Fruit fly (Drosophila melanogaster) whole organism, prepupa: ENCODE data around the gene CG14960.

Source experiments
- CG10631 ChIP-seq: fragments of 200-800 bp; sonication (Bioruptor generic); optimal IDR thresholded peaks from 2 replicates; lab custom pipeline; 2016; ENCODE audit warnings: missing biosample characterization, missing genetic modification characterization
- CG10669 ChIP-seq: fragments of 200-800 bp; sonication (Bioruptor generic); optimal IDR thresholded peaks from 3 replicates; lab custom pipeline; 2018; ENCODE audit warnings: missing biosample characterization, mild to moderate bottlenecking, missing genetic modification characterization, moderate library complexity
- CG11762 ChIP-seq: fragments of 200-800 bp; sonication (Bioruptor generic); optimal IDR thresholded peaks from 3 replicates; lab custom pipeline; 2016; ENCODE audit warnings: missing biosample characterization, missing genetic modification characterization; ENCODE audit not compliant: insufficient read depth
- CG11902 ChIP-seq: fragments of 200-800 bp; sonication (Bioruptor generic); optimal IDR thresholded peaks from 3 replicates; lab custom pipeline; 2016; ENCODE audit warnings: missing biosample characterization, missing genetic modification characterization
- CG15336 ChIP-seq: fragments of 200-800 bp; sonication (Bioruptor generic); IDR thresholded peaks from 2 replicates; pipeline ENCODE4 v1.3.6; 2022; ENCODE audit warnings: missing biosample characterization, missing genetic modification characterization
- CG1621 ChIP-seq: fragments of 200-800 bp; sonication (Bioruptor generic); optimal IDR thresholded peaks from 3 replicates; lab custom pipeline; 2018; ENCODE audit warnings: missing biosample characterization, mild to moderate bottlenecking, missing genetic modification characterization
- CG31627 ChIP-seq: fragments of 200-800 bp; sonication (Bioruptor generic); optimal IDR thresholded peaks from 3 replicates; lab custom pipeline; 2016; ENCODE audit warnings: missing biosample characterization, missing genetic modification characterization
- CG32006 ChIP-seq: fragments of 200-800 bp; sonication (Bioruptor generic); optimal IDR thresholded peaks from 3 replicates; lab custom pipeline; 2017; ENCODE audit warnings: missing biosample characterization, mild to moderate bottlenecking, missing genetic modification characterization
- CG34406 ChIP-seq: fragments of 200-800 bp; sonication (Bioruptor generic); optimal IDR thresholded peaks from 3 replicates; lab custom pipeline; 2016; ENCODE audit warnings: missing biosample characterization, missing genetic modification characterization
- CG3919 ChIP-seq: fragments of 200-800 bp; sonication (Bioruptor generic); optimal IDR thresholded peaks from 3 replicates; lab custom pipeline; 2016; ENCODE audit warnings: missing biosample characterization, missing genetic modification characterization
- CG6163 ChIP-seq: fragments of 200-800 bp; sonication (Bioruptor generic); IDR thresholded peaks from 3 replicates; pipeline ENCODE4 v1.3.6; 2022; ENCODE audit warnings: missing biosample characterization, missing genetic modification characterization
- CG6792 ChIP-seq: fragments of 200-800 bp; sonication (Bioruptor generic); optimal IDR thresholded peaks from 3 replicates; lab custom pipeline; 2016; ENCODE audit warnings: missing biosample characterization, missing genetic modification characterization
- CG6808 ChIP-seq: fragments of 200-800 bp; sonication (Bioruptor generic); optimal IDR thresholded peaks from 3 replicates; lab custom pipeline; 2017; ENCODE audit warnings: missing biosample characterization, missing genetic modification characterization, mild to moderate bottlenecking, moderate library complexity, missing genetic modification reagents
- CG6854 ChIP-seq: fragments of 200-800 bp; sonication (Bioruptor generic); optimal IDR thresholded peaks from 2 replicates; lab custom pipeline; 2017; ENCODE audit warnings: missing biosample characterization, mild to moderate bottlenecking, missing genetic modification characterization
- CG7368 ChIP-seq: fragments of 200-800 bp; sonication (Bioruptor generic); optimal IDR thresholded peaks from 3 replicates; lab custom pipeline; 2016; ENCODE audit warnings: missing biosample characterization, missing genetic modification characterization
- CG8119 ChIP-seq: fragments of 200-800 bp; sonication (Bioruptor generic); IDR thresholded peaks from 3 replicates; pipeline ENCODE4 v1.3.6; 2022; ENCODE audit warnings: missing biosample characterization, missing genetic modification characterization
- CG9139 ChIP-seq: fragments of 200-800 bp; sonication (Bioruptor generic); optimal IDR thresholded peaks from 3 replicates; lab custom pipeline; 2017; ENCODE audit warnings: missing biosample characterization, mild to moderate bottlenecking, missing genetic modification characterization
- Eip75B ChIP-seq: fragments of 200-800 bp; sonication (Bioruptor generic); optimal IDR thresholded peaks from 3 replicates; lab custom pipeline; 2016; ENCODE audit warnings: missing biosample characterization, missing genetic modification characterization
- Eip78C ChIP-seq: fragments of 200-800 bp; sonication (Bioruptor generic); peaks from one replicate; lab custom pipeline; 2016; ENCODE audit warnings: missing biosample characterization, missing genetic modification characterization
- Eip93F ChIP-seq: fragments of 200-800 bp; sonication (Bioruptor generic); optimal IDR thresholded peaks from 2 replicates; lab custom pipeline; 2016; ENCODE audit warnings: missing biosample characterization, mild to moderate bottlenecking, missing genetic modification characterization
- Ets21C ChIP-seq: fragments of 200-800 bp; sonication (Bioruptor generic); optimal IDR thresholded peaks from 3 replicates; lab custom pipeline; 2016; ENCODE audit warnings: missing biosample characterization, missing genetic modification characterization
- Ets96B ChIP-seq: fragments of 200-800 bp; optimal IDR thresholded peaks from 2 replicates; lab custom pipeline; 2019; ENCODE audit warnings: missing biosample characterization, mild to moderate bottlenecking, missing genetic modification characterization, moderate library complexity
- Gug ChIP-seq: fragments of 200-800 bp; sonication (Bioruptor generic); IDR thresholded peaks from 2 replicates; pipeline ENCODE4 v1.3.6; 2022; ENCODE audit warnings: missing biosample characterization, missing genetic modification characterization
- Hr39 ChIP-seq: fragments of 200-800 bp; sonication (Bioruptor generic); optimal IDR thresholded peaks from 2 replicates; lab custom pipeline; 2016; ENCODE audit warnings: missing biosample characterization, missing genetic modification characterization
- Hr4 ChIP-seq: fragments of 200-800 bp; sonication (Bioruptor generic); optimal IDR thresholded peaks from 3 replicates; lab custom pipeline; 2016; ENCODE audit warnings: missing biosample characterization, missing genetic modification characterization
- Lpt ChIP-seq: fragments of 200-800 bp; sonication (Bioruptor generic); optimal IDR thresholded peaks from 3 replicates; lab custom pipeline; 2016; ENCODE audit warnings: missing biosample characterization, missing genetic modification characterization
- Met ChIP-seq: fragments of 200-800 bp; sonication (Bioruptor generic); optimal IDR thresholded peaks from 3 replicates; lab custom pipeline; 2016; ENCODE audit warnings: missing biosample characterization, missing genetic modification characterization
- OdsH ChIP-seq: fragments of 200-800 bp; sonication (Bioruptor generic); optimal IDR thresholded peaks from 3 replicates; lab custom pipeline; 2016; ENCODE audit warnings: missing biosample characterization, missing genetic modification characterization
- Sox102F ChIP-seq: fragments of 200-800 bp; sonication (Bioruptor generic); optimal IDR thresholded peaks from 2 replicates; lab custom pipeline; 2016; ENCODE audit warnings: missing biosample characterization, mild to moderate bottlenecking, missing genetic modification characterization
- Sox14 ChIP-seq: fragments of 200-800 bp; sonication (Bioruptor generic); optimal IDR thresholded peaks from 3 replicates; lab custom pipeline; 2016; ENCODE audit warnings: missing biosample characterization, missing genetic modification characterization
- Sox15 ChIP-seq: fragments of 200-800 bp; sonication (Bioruptor generic); optimal IDR thresholded peaks from 3 replicates; lab custom pipeline; 2016; ENCODE audit warnings: missing biosample characterization, missing genetic modification characterization
- achi ChIP-seq: fragments of 200-800 bp; sonication (Bioruptor generic); optimal IDR thresholded peaks from 3 replicates; lab custom pipeline; 2016; ENCODE audit warnings: missing biosample characterization, missing genetic modification characterization
- cyc ChIP-seq: fragments of 200-800 bp; sonication (Bioruptor generic); optimal IDR thresholded peaks from 3 replicates; lab custom pipeline; 2016; ENCODE audit warnings: missing biosample characterization, missing genetic modification characterization
- dac ChIP-seq: fragments of 200-800 bp; sonication (Bioruptor generic); optimal IDR thresholded peaks from 2 replicates; lab custom pipeline; 2017; ENCODE audit warnings: missing biosample characterization, mild to moderate bottlenecking, missing genetic modification characterization
- dsx ChIP-seq: fragments of 200-800 bp; optimal IDR thresholded peaks from 3 replicates; lab custom pipeline; 2019; ENCODE audit warnings: missing biosample characterization, mild to moderate bottlenecking, missing genetic modification characterization, moderate library complexity; ENCODE audit not compliant: poor library complexity, severe bottlenecking
- fd59A ChIP-seq: fragments of 200-800 bp; sonication (Bioruptor generic); optimal IDR thresholded peaks from 2 replicates; lab custom pipeline; 2017; ENCODE audit warnings: missing biosample characterization, mild to moderate bottlenecking, missing genetic modification characterization, missing genetic modification reagents
- lz ChIP-seq: fragments of 200-800 bp; sonication (Bioruptor generic); optimal IDR thresholded peaks from 3 replicates; lab custom pipeline; 2016; ENCODE audit warnings: missing biosample characterization, missing genetic modification characterization
- net ChIP-seq: fragments of 200-800 bp; sonication (Bioruptor generic); optimal IDR thresholded peaks from 3 replicates; lab custom pipeline; 2016; ENCODE audit warnings: missing biosample characterization, missing genetic modification characterization
- pdm3 ChIP-seq: fragments of 200-800 bp; sonication (Bioruptor generic); optimal IDR thresholded peaks from 3 replicates; lab custom pipeline; 2016; ENCODE audit warnings: missing biosample characterization, missing genetic modification characterization
- salr ChIP-seq, 2 experiments: fragments of 200-800 bp; sonication (Bioruptor generic); optimal IDR thresholded peaks; 3 replicates each; lab custom pipeline; 2016 to 2018; ENCODE audit warnings: missing biosample characterization in 2 of 2, missing genetic modification characterization in 2 of 2, mild to moderate bottlenecking in 1 of 2
- spab ChIP-seq: fragments of 200-800 bp; sonication (Bioruptor generic); optimal IDR thresholded peaks from 2 replicates; lab custom pipeline; 2017; ENCODE audit warnings: missing biosample characterization, mild to moderate bottlenecking, missing genetic modification characterization, missing genetic modification reagents
- ss ChIP-seq, 2 experiments: fragments of 200-800 bp; sonication (Bioruptor generic); optimal IDR thresholded peaks; 2 replicates in 1 of 2; 3 replicates in 1 of 2; lab custom pipeline; 2017 to 2018; ENCODE audit warnings: mild to moderate bottlenecking in 2 of 2, missing biosample characterization in 2 of 2, missing genetic modification characterization in 2 of 2, moderate library complexity in 1 of 2
- svp ChIP-seq: fragments of 200-800 bp; sonication (Bioruptor generic); peaks from one replicate; lab custom pipeline; 2016; ENCODE audit warnings: missing biosample characterization, missing genetic modification characterization
- vri ChIP-seq: fragments of 200-800 bp; sonication (Bioruptor generic); optimal IDR thresholded peaks from 3 replicates; lab custom pipeline; 2016; ENCODE audit warnings: missing biosample characterization, mild to moderate bottlenecking, missing genetic modification characterization

Gene CG14960

DNA sequence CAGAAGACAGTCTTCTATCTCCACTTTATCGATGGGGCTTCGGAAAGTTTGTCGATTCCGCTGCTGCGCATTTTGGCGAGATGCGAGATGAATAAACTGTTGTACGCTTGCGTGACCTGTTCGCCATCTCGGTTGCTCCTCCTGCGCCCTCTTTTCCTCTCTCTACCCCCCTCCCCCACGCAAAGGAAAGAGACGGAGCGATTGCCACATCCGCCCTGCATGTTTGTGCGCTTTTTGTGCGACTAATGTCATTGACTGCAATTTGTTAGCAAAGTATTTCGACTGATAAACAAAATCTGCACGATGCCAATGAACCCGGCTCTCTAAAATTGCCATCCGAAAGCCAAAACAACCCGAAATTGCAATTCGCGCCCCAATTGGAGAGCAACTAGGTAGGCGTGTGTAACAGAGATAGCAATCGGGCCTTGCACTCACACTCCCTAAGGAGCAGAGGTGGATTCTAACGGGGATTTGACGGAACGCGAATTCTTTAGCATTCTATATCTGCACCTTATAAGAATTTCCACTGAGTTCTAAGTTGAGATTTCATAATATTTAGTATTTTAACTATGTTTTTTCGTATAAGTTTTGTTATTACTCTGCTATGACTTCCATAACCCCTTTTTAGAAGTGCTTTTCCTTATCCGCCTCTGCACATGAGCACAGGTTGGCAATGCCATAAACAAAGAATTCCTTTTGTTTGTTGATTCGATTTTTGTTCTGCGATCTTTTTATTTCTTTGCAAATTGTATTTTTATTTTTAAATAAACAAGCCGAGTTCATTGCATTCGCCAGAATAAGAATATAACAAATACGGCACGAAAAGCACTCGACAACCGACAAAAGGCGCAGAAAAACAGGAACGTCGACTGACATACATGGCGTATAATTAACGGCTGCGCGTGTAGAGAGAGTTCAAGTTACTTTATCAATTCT is 23.4 kb upstream of the CG14960 start, which contains the start of gene CG43389 (continued):
- TF ChIP-seq Sox15 (GFP tag; lab: Kevin White, UChicago) (peak; percentile 96), CG11762 (peak; percentile 72), lz (GFP tag; lab: Kevin White, UChicago) (peak; percentile 98), CG6854 (peak; percentile 88), Hr39 (GFP tag; lab: Kevin White, UChicago) (peak; percentile 98), Lpt (GFP tag; lab: Kevin White, UChicago) (peak; percentile 81), CG3919 (GFP tag; lab: Kevin White, UChicago) (peak; percentile 86), Met (peak; percentile 98), CG31627 (peak; percentile 99), Hr4 (GFP tag; lab: Kevin White, UChicago) (peak; percentile 78), cyc (GFP tag; lab: Kevin White, UChicago) (peak; percentile 95), CG1621 (peak; percentile 90), CG10669 (peak; percentile 87), Eip75B (peak; percentile 89), Eip93F (GFP tag; lab: Kevin White, UChicago) (peak; percentile 97), Ets96B (tag; lab: Kevin White, UChicago) (peak; percentile 91), CG8119 (GFP tag; lab: Robert Waterston, UW) (peak; percentile 87), dac (GFP tag; lab: Kevin White, UChicago) (peak; percentile 40), Sox14 (GFP tag; lab: Kevin White, UChicago) (peak; percentile 98), dsx (GFP tag; lab: Kevin White, UChicago) (peak; percentile 86), pdm3 (GFP tag; lab: Kevin White, UChicago) (peak; percentile 94), CG9139 (GFP tag; lab: Kevin White, UChicago) (peak; percentile 80), vri (GFP tag; lab: Kevin White, UChicago) (peak; percentile 99), CG7368 (GFP tag; lab: Kevin White, UChicago) (peak; percentile 65), fd59A (GFP tag; lab: Kevin White, UChicago) (peak; percentile 92), Sox102F (GFP tag; lab: Kevin White, UChicago) (peak; percentile 99), CG6792 (peak; percentile 95)

DNA sequence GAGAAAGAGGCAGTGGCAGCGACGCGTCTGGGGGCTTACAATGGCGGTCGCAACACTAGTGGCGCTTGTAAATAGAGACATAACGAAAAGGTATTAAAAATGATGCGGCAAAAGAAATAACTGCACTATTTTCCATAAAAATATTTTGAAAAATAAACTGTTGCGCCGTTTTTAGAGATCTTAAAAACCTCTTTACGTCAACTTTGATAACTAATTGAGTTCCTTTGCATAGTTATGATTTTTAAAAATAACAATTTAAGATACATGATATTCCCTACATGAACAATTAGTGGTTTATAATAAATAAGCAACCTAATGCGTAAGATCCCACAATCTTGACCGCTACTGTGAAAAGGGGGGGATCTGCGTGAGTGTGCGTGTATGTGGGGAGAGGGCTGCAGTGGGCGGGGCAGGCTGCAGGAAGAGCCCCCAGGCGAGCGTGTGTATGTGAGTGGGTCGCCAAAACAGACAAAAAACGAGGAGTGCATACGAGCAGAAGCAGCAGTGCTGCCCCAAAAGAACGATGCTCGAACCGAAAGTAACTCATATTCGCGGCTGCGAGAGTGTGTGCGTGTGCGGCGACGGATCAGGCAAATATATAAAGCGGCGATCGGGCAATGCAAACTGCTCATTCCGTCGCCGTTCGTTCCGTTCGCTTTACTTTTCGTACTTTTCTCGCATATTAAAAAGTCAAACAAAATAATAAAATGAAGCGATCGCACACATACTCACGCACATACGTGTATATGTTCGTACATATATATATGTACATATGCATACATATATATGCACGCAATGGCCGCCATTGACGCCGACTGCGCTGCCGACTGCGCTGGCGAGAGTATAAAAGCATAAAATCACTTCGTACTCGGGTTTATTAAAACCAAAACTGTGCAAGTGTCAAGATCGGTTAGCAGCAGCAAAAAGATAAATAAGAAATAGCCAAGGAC is 21.8 kb upstream of the CG14960 start:
- peak; percentile 98 for TF ChIP-seq spab (GFP tag; lab: Kevin White, UChicago)
- TF ChIP-seq Eip78C (GFP tag; lab: Kevin White, UChicago) = peak; percentile 100
- TF ChIP-seq achi (GFP tag; lab: Kevin White, UChicago) = peak; percentile 97
- peak; percentile 92 for TF ChIP-seq CG15336 (GFP tag; lab: Robert Waterston, UW)
- peak; percentile 98 for TF ChIP-seq CG6792
- TF ChIP-seq Ets21C = peak; percentile 97
- peak; percentile 98 for TF ChIP-seq CG32006
- peak; percentile 82 for TF ChIP-seq CG6163
- TF ChIP-seq CG11902 (GFP tag; lab: Kevin White, UChicago) = peak; percentile 98
- peak; percentile 99 for TF ChIP-seq Sox15 (GFP tag; lab: Kevin White, UChicago)
- TF ChIP-seq CG34406 (GFP tag; lab: Kevin White, UChicago) = peak; percentile 99
- TF ChIP-seq Ets96B (tag; lab: Kevin White, UChicago) = peak; percentile 98
- TF ChIP-seq svp (GFP tag; lab: Kevin White, UChicago) = peak; percentile 100
- peak; percentile 98 to 99 for TF ChIP-seq ss (GFP tag; optimal IDR thresholded peaks at IDR 0.05; lab: Kevin White, UChicago)
- TF ChIP-seq Hr39 (GFP tag; lab: Kevin White, UChicago) = peak; percentile 99
- TF ChIP-seq cyc (GFP tag; lab: Kevin White, UChicago) = peak; percentile 99
- TF ChIP-seq CG10631 (GFP tag; lab: Kevin White, UChicago) = peak; percentile 97
- peak; percentile 99 for TF ChIP-seq CG31627
- peak; percentile 98 for TF ChIP-seq OdsH (GFP tag; lab: Kevin White, UChicago)
- peak; percentile 85 for TF ChIP-seq Gug (GFP tag; lab: Robert Waterston, UW)
- peak; percentile 98 for TF ChIP-seq Sox14 (GFP tag; lab: Kevin White, UChicago)
- peak; percentile 94 for TF ChIP-seq dsx (GFP tag; lab: Kevin White, UChicago)
- TF ChIP-seq net = peak; percentile 98
- TF ChIP-seq Eip75B = peak; percentile 96
- peak; percentile 99 for TF ChIP-seq CG6808 (GFP tag; lab: Kevin White, UChicago)
- TF ChIP-seq CG3919 (GFP tag; lab: Kevin White, UChicago) = peak; percentile 98
- peak; percentile 96 for TF ChIP-seq CG9139 (GFP tag; lab: Kevin White, UChicago)
- TF ChIP-seq vri (GFP tag; lab: Kevin White, UChicago) = peak; percentile 95
- peak; percentile 86 to 98 for TF ChIP-seq salr (GFP tag; optimal IDR thresholded peaks at IDR 0.05; lab: Kevin White, UChicago)
